Worm (Caenorhabditis elegans) whole organism, L1 larva: ENCODE measurements around the gene chat-1.

Source experiments
- ama-1 ChIP-seq: fragments of 150-350 bp; optimal IDR thresholded peaks from 2 replicates; lab custom pipeline; 2014
- elt-3 ChIP-seq, 6 experiments: fragments of 150-350 bp in 1 of 6; sonication (generic microtip); optimal IDR thresholded peaks; 2 replicates each; lab custom pipeline; 2017 to 2018; ENCODE audit warnings: missing biosample characterization in 6 of 6, missing genetic modification characterization in 6 of 6, inconsistent platforms in 1 of 6
- ets-5 ChIP-seq: fragments of 200-800 bp; sonication (Bioruptor generic); IDR thresholded peaks from 2 replicates; pipeline ENCODE4 v1.3.6; 2022; ENCODE audit warnings: missing genetic modification characterization, missing compliant biosample characterization
- nhr-76 ChIP-seq: sonication (generic microtip); optimal IDR thresholded peaks from 2 replicates; lab custom pipeline; 2017; ENCODE audit warnings: missing biosample characterization, missing genetic modification characterization
- nhr-84 ChIP-seq: sonication (generic microtip); optimal IDR thresholded peaks from 2 replicates; lab custom pipeline; 2017; ENCODE audit warnings: missing biosample characterization, missing genetic modification characterization
- unc-62 ChIP-seq: fragments of 150-350 bp; optimal IDR thresholded peaks from 2 replicates; lab custom pipeline; 2014; ENCODE audit warnings: missing biosample characterization, missing genetic modification reagents, missing genetic modification characterization
- vab-15 ChIP-seq: sonication (generic microtip); optimal IDR thresholded peaks from 2 replicates; lab custom pipeline; 2017; ENCODE audit warnings: missing genotype, mild to moderate bottlenecking, missing genetic modification characterization, missing compliant biosample characterization
- ztf-11 ChIP-seq, 2 experiments: sonication (generic microtip); optimal IDR thresholded peaks; 2 replicates each; lab custom pipeline; 2016 to 2017; ENCODE audit warnings: missing genetic modification characterization in 2 of 2, missing biosample characterization in 1 of 2, missing compliant biosample characterization in 1 of 2

- TF ChIP-seq nhr-84 (tag; lab: Kevin White, UChicago) (no peak), unc-62 (GFP tag; lab: Kevin White, UChicago) (no peak), ama-1 (lab: Kevin White, UChicago) (peak; percentile 36), ztf-11 (tag; optimal IDR thresholded peaks at IDR 0.05; lab: Kevin White, UChicago) (no peak), vab-15 (tag; lab: Kevin White, UChicago) (no peak), elt-3 (tag; optimal IDR thresholded peaks at IDR 0.05; lab: Kevin White, UChicago) (peak in 3 of 6 experiments; percentile 17 to 82 (median 33)), ets-5 (no peak), nhr-76 (no peak)
These were observed 25.5 kb downstream of the chat-1 start for ce11 chrIV:4472418-4473173.
